Fruit fly (Drosophila melanogaster) whole organism, embryonic: ENCODE results near the gene CG16717.

Source experiments
- B-H2 ChIP-seq: fragments of 200-800 bp; sonication (Bioruptor generic); optimal IDR thresholded peaks from 2 replicates; lab custom pipeline; 2018; ENCODE audit warnings: missing biosample characterization, mild to moderate bottlenecking, missing genetic modification characterization
- Bteb2 ChIP-seq: fragments of 200-800 bp; sonication (Bioruptor generic); optimal IDR thresholded peaks from 2 replicates; lab custom pipeline; 2016; ENCODE audit warnings: missing biosample characterization, missing genetic modification characterization
- C15 ChIP-seq: fragments of 200-800 bp; sonication (Bioruptor generic); IDR thresholded peaks from 3 replicates; pipeline ENCODE4 v1.3.6; 2022; ENCODE audit warnings: missing biosample characterization, missing genetic modification characterization
- CG10209 ChIP-seq: fragments of 200-800 bp; sonication (Bioruptor generic); optimal IDR thresholded peaks from 3 replicates; lab custom pipeline; 2017; ENCODE audit warnings: missing biosample characterization, mild to moderate bottlenecking, missing genetic modification characterization, missing genetic modification reagents
- CG10366 ChIP-seq: fragments of 200-800 bp; sonication (Bioruptor generic); IDR thresholded peaks from 2 replicates; pipeline ENCODE4 v1.3.6; 2022; ENCODE audit warnings: missing biosample characterization, missing genetic modification characterization
- CG11093 ChIP-seq: fragments of 200-800 bp; sonication (Bioruptor generic); IDR thresholded peaks from 3 replicates; pipeline ENCODE4 v1.3.6; 2022; ENCODE audit warnings: missing biosample characterization, missing genetic modification characterization
- CG11398 ChIP-seq: fragments of 200-800 bp; sonication (Bioruptor generic); optimal IDR thresholded peaks from 2 replicates; lab custom pipeline; 2016; ENCODE audit warnings: missing biosample characterization, missing genetic modification characterization
- CG11695 ChIP-seq: fragments of 200-800 bp; sonication (Bioruptor generic); IDR thresholded peaks from 3 replicates; pipeline ENCODE4 v1.3.6; 2022; ENCODE audit warnings: missing biosample characterization, missing genetic modification characterization
- CG12071 ChIP-seq: fragments of 200-800 bp; sonication (Bioruptor generic); optimal IDR thresholded peaks from 3 replicates; lab custom pipeline; 2018; ENCODE audit warnings: missing biosample characterization, mild to moderate bottlenecking, missing genetic modification characterization
- CG15269 ChIP-seq: fragments of 200-800 bp; sonication (Bioruptor generic); optimal IDR thresholded peaks from 2 replicates; lab custom pipeline; 2018; ENCODE audit warnings: missing biosample characterization, mild to moderate bottlenecking, missing genetic modification characterization, moderate library complexity
- CG17612 ChIP-seq: fragments of 200-800 bp; sonication (Bioruptor generic); IDR thresholded peaks from 2 replicates; pipeline ENCODE4 v1.3.6; 2022; ENCODE audit warnings: missing biosample characterization, missing genetic modification characterization
- CG1832 ChIP-seq: fragments of 200-800 bp; sonication (Bioruptor generic); optimal IDR thresholded peaks from 2 replicates; lab custom pipeline; 2017; ENCODE audit warnings: missing biosample characterization, mild to moderate bottlenecking, missing genetic modification characterization, inconsistent platforms
- CG33213 ChIP-seq: fragments of 200-800 bp; sonication (Bioruptor generic); optimal IDR thresholded peaks from 3 replicates; lab custom pipeline; 2016; ENCODE audit warnings: missing biosample characterization, missing genetic modification characterization
- CG34376 ChIP-seq: fragments of 200-800 bp; sonication (Bioruptor generic); optimal IDR thresholded peaks from 2 replicates; lab custom pipeline; 2018; ENCODE audit warnings: missing biosample characterization, mild to moderate bottlenecking, missing genetic modification characterization
- CG3726 ChIP-seq: fragments of 200-800 bp; sonication (Bioruptor generic); IDR thresholded peaks from 3 replicates; pipeline ENCODE4, ENCODE4 v1.3.6; 2022; ENCODE audit warnings: missing biosample characterization, missing genetic modification characterization
- CG4328 ChIP-seq: fragments of 200-800 bp; sonication (Bioruptor generic); optimal IDR thresholded peaks from 3 replicates; lab custom pipeline; 2017; ENCODE audit warnings: missing biosample characterization, missing genetic modification reagents, missing genetic modification characterization
- CG7745 ChIP-seq: fragments of 200-800 bp; sonication (Bioruptor generic); optimal IDR thresholded peaks from 2 replicates; lab custom pipeline; 2018; ENCODE audit warnings: missing biosample characterization, mild to moderate bottlenecking, missing genetic modification characterization, moderate library complexity
- CG8089 ChIP-seq: fragments of 200-800 bp; sonication (Bioruptor generic); optimal IDR thresholded peaks from 3 replicates; lab custom pipeline; 2016; ENCODE audit warnings: missing biosample characterization, missing genetic modification characterization
- CG8478 ChIP-seq: fragments of >200 bp; optimal IDR thresholded peaks from 2 replicates; lab custom pipeline; 2018
- CG8944 ChIP-seq: fragments of 200-800 bp; sonication (Bioruptor generic); optimal IDR thresholded peaks from 3 replicates; lab custom pipeline; 2016; ENCODE audit warnings: missing biosample characterization, missing genetic modification characterization
- CG9437 ChIP-seq: fragments of 200-800 bp; sonication (Bioruptor generic); optimal IDR thresholded peaks from 2 replicates; lab custom pipeline; 2018; ENCODE audit warnings: missing biosample characterization, mild to moderate bottlenecking, missing genetic modification characterization
- CG9876 ChIP-seq: fragments of 200-800 bp; sonication (Bioruptor generic); optimal IDR thresholded peaks from 2 replicates; lab custom pipeline; 2016; ENCODE audit warnings: missing biosample characterization, missing genetic modification characterization
- Dll ChIP-seq: fragments of 200-800 bp; sonication (Bioruptor generic); IDR thresholded peaks from 4 replicates; pipeline ENCODE4 v1.3.6; 2022; ENCODE audit warnings: missing biosample characterization, missing genetic modification characterization; ENCODE audit not compliant: partially characterized antibody
- E2f2 ChIP-seq: fragments of 200-800 bp; sonication (Bioruptor generic); IDR thresholded peaks from 2 replicates; pipeline ENCODE4 v1.3.6; 2022; ENCODE audit warnings: missing biosample characterization, missing genetic modification characterization
- Elba2 ChIP-seq: fragments of 200-800 bp; sonication (Bioruptor generic); optimal IDR thresholded peaks from 3 replicates; lab custom pipeline; 2016; ENCODE audit warnings: missing biosample characterization, missing genetic modification characterization
- Gsc ChIP-seq: fragments of 200-800 bp; sonication (Bioruptor generic); IDR thresholded peaks from 2 replicates; pipeline ENCODE4 v1.3.6; 2022; ENCODE audit warnings: missing biosample characterization, missing genetic modification characterization
- Max ChIP-seq: fragments of 200-800 bp; sonication (Bioruptor generic); optimal IDR thresholded peaks from 2 replicates; lab custom pipeline; 2016; ENCODE audit warnings: missing biosample characterization, mild to moderate bottlenecking, missing genetic modification characterization
- Tbp ChIP-seq: fragments of >200 bp; optimal IDR thresholded peaks from 2 replicates; lab custom pipeline; 2018; ENCODE audit warnings: missing biosample characterization, missing genetic modification characterization
- Vsx1 ChIP-seq: fragments of 200-800 bp; sonication (Bioruptor generic); optimal IDR thresholded peaks from 2 replicates; lab custom pipeline; 2017; ENCODE audit warnings: missing biosample characterization, mild to moderate bottlenecking, missing genetic modification characterization, missing genetic modification reagents
- bowl ChIP-seq: fragments of 200-800 bp; sonication (Bioruptor generic); IDR thresholded peaks from 2 replicates; pipeline ENCODE4 v1.3.6; 2022; ENCODE audit warnings: missing biosample characterization, missing genetic modification characterization
- cato ChIP-seq: fragments of 200-800 bp; sonication (Bioruptor generic); optimal IDR thresholded peaks from 2 replicates; lab custom pipeline; 2016; ENCODE audit warnings: missing biosample characterization, missing genetic modification characterization, borderline replicate concordance
- chm ChIP-seq: fragments of 200-800 bp; sonication (Bioruptor generic); IDR thresholded peaks from 2 replicates; pipeline ENCODE4 v1.3.6; 2022; ENCODE audit warnings: missing biosample characterization, missing genetic modification characterization
- dmrt11E ChIP-seq: fragments of 200-800 bp; sonication (Bioruptor generic); optimal IDR thresholded peaks from 3 replicates; lab custom pipeline; 2018; ENCODE audit warnings: missing biosample characterization, mild to moderate bottlenecking, missing genetic modification characterization, moderate library complexity
- emc ChIP-seq: fragments of 200-800 bp; sonication (Bioruptor generic); optimal IDR thresholded peaks from 2 replicates; lab custom pipeline; 2016; ENCODE audit warnings: missing biosample characterization, missing genetic modification characterization
- gsb ChIP-seq: fragments of 200-800 bp; sonication (Bioruptor generic); IDR thresholded peaks from 2 replicates; pipeline ENCODE4 v1.3.6; 2022; ENCODE audit warnings: missing biosample characterization, missing genetic modification characterization
- ham ChIP-seq: fragments of 200-800 bp; sonication (Bioruptor generic); IDR thresholded peaks from 2 replicates; pipeline ENCODE4 v1.3.6; 2022; ENCODE audit warnings: missing biosample characterization, missing genetic modification characterization
- hth ChIP-seq: fragments of >200 bp; optimal IDR thresholded peaks from 2 replicates; lab custom pipeline; 2017; ENCODE audit warnings: inconsistent platforms
- jing ChIP-seq: fragments of 200-800 bp; sonication (Bioruptor generic); optimal IDR thresholded peaks from 2 replicates; lab custom pipeline; 2018; ENCODE audit warnings: missing biosample characterization, mild to moderate bottlenecking, missing genetic modification characterization
- ken ChIP-seq: fragments of 200-800 bp; sonication (Bioruptor generic); IDR thresholded peaks from 3 replicates; pipeline ENCODE4 v1.3.6; 2022; ENCODE audit warnings: missing biosample characterization, missing genetic modification characterization
- mirr ChIP-seq: fragments of 200-800 bp; sonication (Bioruptor generic); optimal IDR thresholded peaks from 3 replicates; lab custom pipeline; 2018; ENCODE audit warnings: missing biosample characterization, mild to moderate bottlenecking, missing genetic modification characterization
- phol ChIP-seq: fragments of 200-800 bp; sonication (Bioruptor generic); optimal IDR thresholded peaks from 3 replicates; lab custom pipeline; 2018; ENCODE audit warnings: missing biosample characterization, mild to moderate bottlenecking, missing genetic modification characterization, moderate library complexity
- slou ChIP-seq: fragments of 200-800 bp; sonication (Bioruptor generic); optimal IDR thresholded peaks from 3 replicates; lab custom pipeline; 2016; ENCODE audit warnings: missing biosample characterization, missing genetic modification characterization
- sqz ChIP-seq: fragments of 200-800 bp; sonication (Bioruptor generic); optimal IDR thresholded peaks from 3 replicates; lab custom pipeline; 2018; ENCODE audit warnings: missing biosample characterization, mild to moderate bottlenecking, missing genetic modification characterization
- stc ChIP-seq: fragments of 200-800 bp; sonication (Bioruptor generic); IDR thresholded peaks from 2 replicates; pipeline ENCODE4 v1.3.6; 2022; ENCODE audit warnings: missing biosample characterization, missing genetic modification characterization
- trh ChIP-seq: fragments of 200-800 bp; sonication (Bioruptor generic); optimal IDR thresholded peaks from 2 replicates; lab custom pipeline; 2016; ENCODE audit warnings: missing biosample characterization, missing genetic modification characterization
- tup ChIP-seq: fragments of 200-800 bp; sonication (Bioruptor generic); optimal IDR thresholded peaks from 2 replicates; lab custom pipeline; 2016; ENCODE audit warnings: missing biosample characterization, mild to moderate bottlenecking, missing genetic modification characterization, moderate library complexity
- unpg ChIP-seq: fragments of 200-800 bp; sonication (Bioruptor generic); optimal IDR thresholded peaks from 3 replicates; lab custom pipeline; 2018; ENCODE audit warnings: missing biosample characterization, mild to moderate bottlenecking, missing genetic modification characterization, moderate library complexity
- usp ChIP-seq: fragments of >200 bp; optimal IDR thresholded peaks from 2 replicates; lab custom pipeline; 2017; ENCODE audit warnings: missing biosample characterization, missing genetic modification characterization
- zen ChIP-seq: fragments of 200-800 bp; sonication (Bioruptor generic); optimal IDR thresholded peaks from 3 replicates; lab custom pipeline; 2018; ENCODE audit warnings: missing biosample characterization, mild to moderate bottlenecking, missing genetic modification characterization, moderate library complexity

CG16717 gene

dm6 chr3L:9696650-9697526 is 17.9 kb downstream of the CG16717 start, which contains the start of gene Prps (continued):
- TF ChIP-seq E2f2 = peak; percentile 35; the same call in 1 of the 2 replicates
- no peak for TF ChIP-seq zen
- peak; percentile 59 for TF ChIP-seq CG8089 (GFP tag; lab: Kevin White, UChicago)
- TF ChIP-seq emc (GFP tag; lab: Kevin White, UChicago) = peak; percentile 33
- no peak for TF ChIP-seq usp (GFP tag; lab: Kevin White, UChicago)
- TF ChIP-seq CG8478 = no peak
- TF ChIP-seq CG9876 (GFP tag; lab: Kevin White, UChicago) = peak; percentile 35
- peak; percentile 91 for TF ChIP-seq chm
- TF ChIP-seq bowl (GFP tag; lab: Robert Waterston, UW) = peak; percentile 60; the same call in 1 of the 2 replicates
- peak; percentile 18; the same call in 1 of the 2 replicates for TF ChIP-seq ham (GFP tag; lab: Robert Waterston, UW)
- no peak for TF ChIP-seq cato
- no peak for TF ChIP-seq tup (GFP tag; lab: Kevin White, UChicago)
- peak; percentile 68 for TF ChIP-seq Max (GFP tag; lab: Kevin White, UChicago)
- peak; percentile 40; the same call in 1 of the 2 replicates for TF ChIP-seq gsb (GFP tag; lab: Robert Waterston, UW)
- TF ChIP-seq CG9437 (GFP tag; lab: Kevin White, UChicago) = peak; percentile 18
- TF ChIP-seq CG3726 = 0 out of 3 replicates have a peak, but pooled peaks have one; percentile 52
- peak; percentile 83 for TF ChIP-seq ken (GFP tag; lab: Robert Waterston, UW)
- TF ChIP-seq sqz (GFP tag; lab: Kevin White, UChicago) = peak; percentile 15
- peak; percentile 62 for TF ChIP-seq phol (tag; lab: Kevin White, UChicago)
- no peak for TF ChIP-seq Elba2 (GFP tag; lab: Kevin White, UChicago)
- TF ChIP-seq CG33213 (GFP tag; lab: Kevin White, UChicago) = peak; percentile 82
- TF ChIP-seq CG4328 (GFP tag; lab: Kevin White, UChicago) = peak; percentile 51
- 0 out of 4 replicates have a peak, but pooled peaks have one; percentile 30 for TF ChIP-seq Dll (GFP tag; lab: Robert Waterston, UW)
- TF ChIP-seq unpg (GFP tag; lab: Kevin White, UChicago) = peak; percentile 80
- peak; percentile 48 for TF ChIP-seq Vsx1 (GFP tag; lab: Kevin White, UChicago)
- TF ChIP-seq slou (GFP tag; lab: Kevin White, UChicago) = peak; percentile 8
- TF ChIP-seq CG7745 (tag; lab: Kevin White, UChicago) = no peak
- TF ChIP-seq C15 (GFP tag; lab: Robert Waterston, UW) = peak; percentile 64; the same call in 1 of the 3 replicates
- peak; percentile 56; the same call in 1 of the 2 replicates for TF ChIP-seq CG10366 (GFP tag; lab: Robert Waterston, UW)
- TF ChIP-seq CG11695 (GFP tag; lab: Robert Waterston, UW) = peak; percentile 79
- TF ChIP-seq jing (GFP tag; lab: Kevin White, UChicago) = peak; percentile 36
- TF ChIP-seq CG11398 = peak; percentile 16
- peak; percentile 87 for TF ChIP-seq CG12071
- no peak for TF ChIP-seq hth
- TF ChIP-seq CG15269 (tag; lab: Kevin White, UChicago) = peak; percentile 77
- TF ChIP-seq CG8944 = peak; percentile 47
- peak; percentile 79 for TF ChIP-seq stc (GFP tag; lab: Robert Waterston, UW)
- peak; percentile 83 for TF ChIP-seq mirr (GFP tag; lab: Kevin White, UChicago)
- TF ChIP-seq CG1832 = no peak
- TF ChIP-seq B-H2 (GFP tag; lab: Kevin White, UChicago) = peak; percentile 62
- TF ChIP-seq trh = no peak
- TF ChIP-seq CG10209 (GFP tag; lab: Kevin White, UChicago) = peak; percentile 8
- TF ChIP-seq CG17612 (GFP tag; lab: Robert Waterston, UW) = no peak
- TF ChIP-seq CG34376 (GFP tag; lab: Kevin White, UChicago) = peak; percentile 79
- TF ChIP-seq dmrt11E (tag; lab: Kevin White, UChicago) = no peak
- TF ChIP-seq Bteb2 (GFP tag; lab: Kevin White, UChicago) = peak; percentile 63
- TF ChIP-seq CG11093 = peak; percentile 61; the same call in 1 of the 3 replicates
- no peak for TF ChIP-seq Tbp (GFP tag; lab: Kevin White, UChicago)
- no peak for TF ChIP-seq Gsc (GFP tag; lab: Robert Waterston, UW)
